Fruit fly (Drosophila melanogaster) whole organism, embryonic: ENCODE results near the gene CG44006.

Experiments used
- BEAF-32 ChIP-seq: fragments of 200-800 bp; sonication (Bioruptor generic); optimal IDR thresholded peaks from 3 replicates; lab custom pipeline; 2017; ENCODE audit warnings: missing biosample characterization, missing genetic modification characterization, mild to moderate bottlenecking, moderate library complexity, missing genetic modification reagents
- Bteb2 ChIP-seq: fragments of 200-800 bp; sonication (Bioruptor generic); optimal IDR thresholded peaks from 2 replicates; lab custom pipeline; 2016; ENCODE audit warnings: missing biosample characterization, missing genetic modification characterization
- CG10431 ChIP-seq: fragments of 200-800 bp; sonication (Bioruptor generic); optimal IDR thresholded peaks from 3 replicates; lab custom pipeline; 2018; ENCODE audit warnings: missing biosample characterization, mild to moderate bottlenecking, missing genetic modification characterization
- CG10462 ChIP-seq: fragments of 200-800 bp; sonication (Bioruptor generic); optimal IDR thresholded peaks from 2 replicates; lab custom pipeline; 2016; ENCODE audit warnings: missing biosample characterization, missing genetic modification characterization
- CG10654 ChIP-seq: fragments of 200-800 bp; sonication (Bioruptor generic); optimal IDR thresholded peaks from 2 replicates; lab custom pipeline; 2016; ENCODE audit warnings: missing biosample characterization, missing genetic modification characterization
- CG11398 ChIP-seq: fragments of 200-800 bp; sonication (Bioruptor generic); optimal IDR thresholded peaks from 2 replicates; lab custom pipeline; 2016; ENCODE audit warnings: missing biosample characterization, missing genetic modification characterization
- CG14050 ChIP-seq: fragments of 200-800 bp; sonication (Bioruptor generic); IDR thresholded peaks from 3 replicates; pipeline ENCODE4 v1.3.6; 2022; ENCODE audit warnings: missing biosample characterization, missing genetic modification characterization
- CG14710 ChIP-seq: fragments of 200-800 bp; sonication (Bioruptor generic); optimal IDR thresholded peaks from 3 replicates; lab custom pipeline; 2019; ENCODE audit warnings: missing biosample characterization, mild to moderate bottlenecking, missing genetic modification characterization, moderate library complexity
- CG15601 ChIP-seq: fragments of 200-800 bp; sonication (Bioruptor generic); optimal IDR thresholded peaks from 3 replicates; lab custom pipeline; 2019; ENCODE audit warnings: missing biosample characterization, mild to moderate bottlenecking, missing genetic modification characterization, moderate library complexity
- CG17186 ChIP-seq: fragments of 200-800 bp; sonication (Bioruptor generic); optimal IDR thresholded peaks from 3 replicates; lab custom pipeline; 2017; ENCODE audit warnings: missing biosample characterization, missing genetic modification reagents, missing genetic modification characterization
- CG18619 ChIP-seq: fragments of 200-800 bp; sonication (Bioruptor generic); optimal IDR thresholded peaks from 3 replicates; lab custom pipeline; 2017; ENCODE audit warnings: missing biosample characterization, mild to moderate bottlenecking, missing genetic modification characterization
- CG2678 ChIP-seq: fragments of 200-800 bp; sonication (Bioruptor generic); optimal IDR thresholded peaks from 3 replicates; lab custom pipeline; 2019; ENCODE audit warnings: missing biosample characterization, mild to moderate bottlenecking, missing genetic modification characterization, moderate library complexity
- CG3065 ChIP-seq: fragments of 200-800 bp; sonication (Bioruptor generic); optimal IDR thresholded peaks from 2 replicates; lab custom pipeline; 2016; ENCODE audit warnings: missing biosample characterization, missing genetic modification characterization
- CG4424 ChIP-seq: fragments of 200-800 bp; sonication (Bioruptor generic); optimal IDR thresholded peaks from 3 replicates; lab custom pipeline; 2016; ENCODE audit warnings: missing biosample characterization, missing genetic modification characterization
- CG4617 ChIP-seq: fragments of 200-800 bp; sonication (Bioruptor generic); optimal IDR thresholded peaks from 3 replicates; lab custom pipeline; 2016; ENCODE audit warnings: missing biosample characterization, missing genetic modification characterization, borderline replicate concordance
- Dip3 ChIP-seq: fragments of 200-800 bp; sonication (Bioruptor generic); optimal IDR thresholded peaks from 3 replicates; lab custom pipeline; 2016; ENCODE audit warnings: missing biosample characterization, missing genetic modification characterization
- Dp ChIP-seq: fragments of 200-800 bp; sonication (Bioruptor generic); optimal IDR thresholded peaks from 2 replicates; lab custom pipeline; 2018; ENCODE audit warnings: missing biosample characterization, mild to moderate bottlenecking, missing genetic modification characterization, moderate library complexity
- E2f2 ChIP-seq: fragments of 200-800 bp; sonication (Bioruptor generic); IDR thresholded peaks from 2 replicates; pipeline ENCODE4 v1.3.6; 2022; ENCODE audit warnings: missing biosample characterization, missing genetic modification characterization
- Ets97D ChIP-seq: fragments of 200-800 bp; sonication (Bioruptor generic); optimal IDR thresholded peaks from 3 replicates; lab custom pipeline; 2016; ENCODE audit warnings: missing biosample characterization, missing genetic modification characterization
- HmgD ChIP-seq: fragments of 200-800 bp; sonication (Bioruptor generic); optimal IDR thresholded peaks from 3 replicates; lab custom pipeline; 2016; ENCODE audit warnings: missing biosample characterization, missing genetic modification characterization
- Hmr ChIP-seq: fragments of 200-800 bp; sonication (Bioruptor generic); optimal IDR thresholded peaks from 3 replicates; lab custom pipeline; 2017; ENCODE audit warnings: mild to moderate bottlenecking, missing biosample characterization, missing genetic modification reagents, missing genetic modification characterization
- Hr3 ChIP-seq: fragments of 200-800 bp; sonication (Bioruptor generic); optimal IDR thresholded peaks from 3 replicates; lab custom pipeline; 2016; ENCODE audit warnings: missing biosample characterization, missing genetic modification characterization
- Hr51 ChIP-seq, 2 experiments: fragments of 200-800 bp; sonication (Bioruptor generic); optimal IDR thresholded peaks; 2 replicates in 1 of 2; 3 replicates in 1 of 2; lab custom pipeline; 2016 to 2018; ENCODE audit warnings: missing biosample characterization in 2 of 2, missing genetic modification characterization in 2 of 2, mild to moderate bottlenecking in 1 of 2, moderate library complexity in 1 of 2
- MESR4 ChIP-seq: fragments of 200-800 bp; sonication (Bioruptor generic); optimal IDR thresholded peaks from 2 replicates; lab custom pipeline; 2018; ENCODE audit warnings: missing biosample characterization, mild to moderate bottlenecking, missing genetic modification characterization, moderate library complexity
- Nf-YC ChIP-seq: fragments of 200-800 bp; optimal IDR thresholded peaks from 3 replicates; lab custom pipeline; 2019; ENCODE audit warnings: missing biosample characterization, mild to moderate bottlenecking, missing genetic modification characterization, moderate library complexity
- abd-A ChIP-seq: fragments of 200-800 bp; sonication (Bioruptor generic); optimal IDR thresholded peaks from 3 replicates; lab custom pipeline; 2019; ENCODE audit warnings: missing biosample characterization, mild to moderate bottlenecking, missing genetic modification characterization, moderate library complexity
- az2 ChIP-seq: fragments of 200-800 bp; sonication (Bioruptor generic); optimal IDR thresholded peaks from 3 replicates; lab custom pipeline; 2016; ENCODE audit warnings: missing biosample characterization, missing genetic modification characterization
- bcd ChIP-seq: fragments of 200-800 bp; sonication (Bioruptor generic); optimal IDR thresholded peaks from 2 replicates; lab custom pipeline; 2017; ENCODE audit warnings: missing biosample characterization, mild to moderate bottlenecking, missing genetic modification characterization
- caup ChIP-seq: fragments of 200-800 bp; sonication (Bioruptor generic); optimal IDR thresholded peaks from 3 replicates; lab custom pipeline; 2017; ENCODE audit warnings: missing biosample characterization, mild to moderate bottlenecking, missing genetic modification characterization, moderate library complexity; ENCODE audit not compliant: severe bottlenecking
- emc ChIP-seq: fragments of 200-800 bp; sonication (Bioruptor generic); optimal IDR thresholded peaks from 2 replicates; lab custom pipeline; 2016; ENCODE audit warnings: missing biosample characterization, missing genetic modification characterization
- esg ChIP-seq: fragments of 200-800 bp; sonication (Bioruptor generic); conservative IDR thresholded peaks from 2 replicates; pipeline ENCODE4 v1.3.6; 2022; ENCODE audit warnings: missing biosample characterization, missing genetic modification characterization
- h ChIP-seq: fragments of >200 bp; optimal IDR thresholded peaks from 2 replicates; lab custom pipeline; 2017
- klu ChIP-seq: fragments of 200-800 bp; sonication (Bioruptor generic); IDR thresholded peaks from 2 replicates; pipeline ENCODE4 v1.3.6; 2022; ENCODE audit warnings: missing biosample characterization, missing genetic modification characterization
- kni ChIP-seq: fragments of 200-800 bp; sonication (Bioruptor generic); optimal IDR thresholded peaks from 3 replicates; lab custom pipeline; 2017; ENCODE audit warnings: mild to moderate bottlenecking, missing biosample characterization, missing genetic modification reagents, missing genetic modification characterization
- lola ChIP-seq, 3 experiments: fragments of >200 bp in 2 of 3; fragments of 200-800 bp in 1 of 3; sonication (Bioruptor generic) in 1 of 3; optimal IDR thresholded peaks; 2 replicates each; lab custom pipeline; 2017 to 2019; ENCODE audit warnings: missing biosample characterization in 3 of 3, missing genetic modification characterization in 3 of 3, mild to moderate bottlenecking in 1 of 3, moderate library complexity in 1 of 3
- pan ChIP-seq, 4 experiments: fragments of >200 bp in 3 of 4; fragments of 200-800 bp in 1 of 4; sonication (Bioruptor generic) in 1 of 4; optimal IDR thresholded peaks in 3 of 4; IDR thresholded peaks in 1 of 4; 2 replicates each; pipeline versions ENCODE4 v1.3.6 to Lab custom; 2017 to 2022; ENCODE audit warnings: missing biosample characterization in 2 of 4, missing genetic modification characterization in 2 of 4, mixed read lengths in 1 of 4
- pfk ChIP-seq: fragments of 200-800 bp; sonication (Bioruptor generic); optimal IDR thresholded peaks from 2 replicates; lab custom pipeline; 2018; ENCODE audit warnings: missing biosample characterization, mild to moderate bottlenecking, missing genetic modification characterization, moderate library complexity
- phol ChIP-seq: fragments of 200-800 bp; sonication (Bioruptor generic); optimal IDR thresholded peaks from 3 replicates; lab custom pipeline; 2018; ENCODE audit warnings: missing biosample characterization, mild to moderate bottlenecking, missing genetic modification characterization, moderate library complexity
- psq ChIP-seq: fragments of 200-800 bp; sonication (Bioruptor generic); optimal IDR thresholded peaks from 2 replicates; lab custom pipeline; 2017; ENCODE audit warnings: missing biosample characterization, missing genetic modification characterization
- run ChIP-seq: fragments of 200-800 bp; sonication (Bioruptor generic); optimal IDR thresholded peaks from 3 replicates; lab custom pipeline; 2018; ENCODE audit warnings: missing biosample characterization, mild to moderate bottlenecking, missing genetic modification characterization
- seq ChIP-seq: fragments of 200-800 bp; sonication (Bioruptor generic); IDR thresholded peaks from 2 replicates; pipeline ENCODE4 v1.3.6; 2022; ENCODE audit warnings: missing biosample characterization, missing genetic modification characterization
- sim ChIP-seq: fragments of 200-800 bp; sonication (Bioruptor generic); IDR thresholded peaks from 2 replicates; pipeline ENCODE4 v1.3.6; 2022; ENCODE audit warnings: missing biosample characterization, missing genetic modification characterization
- ssp ChIP-seq: fragments of 200-800 bp; sonication (Bioruptor generic); IDR thresholded peaks from 2 replicates; pipeline ENCODE4 v1.3.6; 2022; ENCODE audit warnings: missing biosample characterization, missing genetic modification characterization
- tio ChIP-seq: fragments of 200-800 bp; sonication (Bioruptor generic); optimal IDR thresholded peaks from 2 replicates; lab custom pipeline; 2017; ENCODE audit warnings: missing biosample characterization, missing genetic modification characterization, inconsistent platforms
- vvl ChIP-seq: fragments of 200-800 bp; sonication (Bioruptor generic); IDR thresholded peaks from 2 replicates; pipeline ENCODE4 v1.3.6; 2022; ENCODE audit warnings: missing biosample characterization, missing genetic modification characterization
- zen2 ChIP-seq: fragments of 200-800 bp; sonication (Bioruptor generic); IDR thresholded peaks from 3 replicates; pipeline ENCODE4 v1.3.6; 2022; ENCODE audit warnings: missing biosample characterization, missing genetic modification characterization; ENCODE audit not compliant: partially characterized antibody

CG44006 gene

DNA sequence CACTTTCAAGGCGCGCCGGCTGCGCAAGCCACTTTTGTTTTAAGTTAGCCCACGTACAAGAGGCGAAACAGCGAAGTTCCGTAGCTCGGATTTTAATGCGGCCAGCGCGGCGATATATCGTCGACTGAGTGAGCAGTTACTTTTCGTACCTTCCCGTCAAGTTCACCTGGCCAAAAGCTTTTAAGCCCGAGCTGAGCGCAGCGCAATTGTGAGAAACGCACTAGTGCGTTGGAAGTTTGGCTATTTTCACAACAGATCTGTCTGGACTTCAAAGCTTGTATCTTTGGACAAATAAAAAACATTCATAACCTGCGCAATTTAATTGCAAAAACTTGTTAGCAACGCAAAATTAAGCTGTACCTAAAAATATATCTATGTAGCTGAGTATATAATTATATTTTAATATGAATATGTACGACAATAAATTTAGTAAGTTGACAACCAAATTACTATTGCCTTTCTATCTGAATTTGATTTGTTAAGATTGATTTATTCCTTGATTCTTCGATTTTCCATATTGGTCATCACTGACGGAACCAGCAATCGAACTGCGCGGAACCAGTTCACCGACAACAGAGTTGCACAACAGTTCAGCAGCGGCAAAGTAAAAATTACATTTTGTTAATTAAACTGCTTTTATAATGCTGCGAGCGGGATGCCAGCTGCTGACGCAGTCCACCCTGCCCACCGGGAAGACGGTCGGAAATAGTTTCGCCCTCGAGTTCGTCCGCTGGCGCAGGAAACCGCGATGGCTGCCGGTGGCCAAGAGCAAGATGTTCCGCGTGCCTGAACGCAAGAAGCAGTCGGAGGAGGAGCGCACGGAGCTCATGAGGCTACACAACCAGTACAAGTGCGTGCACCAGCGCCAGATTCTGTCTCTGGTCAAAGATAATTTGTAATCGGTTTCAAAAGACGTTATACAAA, 36.3 kb upstream of the CG44006 start, which contains the start of the genes CG13698 and mRpS26:
Gene CG13698, minus strand, starts transcription at position 129 of the 924 bp plus-strand sequence.
Gene mRpS26, plus strand, starts transcription at position 559 of the 924 bp plus-strand sequence.
- TF ChIP-seq esg = peak; percentile 42
- TF ChIP-seq caup (GFP tag; lab: Kevin White, UChicago) = peak; percentile 64
- TF ChIP-seq emc = no peak
- peak; percentile 62 for TF ChIP-seq CG18619 (GFP tag; lab: Kevin White, UChicago)
- no peak for TF ChIP-seq h (lab: Kevin White, UChicago)
- peak; percentile 24 for TF ChIP-seq Ets97D (GFP tag; lab: Kevin White, UChicago)
- peak; percentile 39 for TF ChIP-seq CG10431
- no peak for TF ChIP-seq pan (optimal IDR thresholded peaks at IDR 0.05; lab: Kevin White, UChicago)
- TF ChIP-seq pan (GFP tag; optimal IDR thresholded peaks at IDR 0.05 in 1 of 2, IDR thresholded peaks at IDR 0.05 in 1 of 2) = peak in 1 of 2 experiments; percentile 69
- TF ChIP-seq CG15601 = peak; percentile 74
- TF ChIP-seq CG10462 (GFP tag; lab: Kevin White, UChicago) = peak; percentile 9
- TF ChIP-seq E2f2 (GFP tag; lab: Robert Waterston, UW) = peak; percentile 56; the same call in 1 of the 2 replicates
- TF ChIP-seq vvl (GFP tag; lab: Robert Waterston, UW) = peak; percentile 18; the same call in 1 of the 2 replicates
- TF ChIP-seq BEAF-32 = peak; percentile 57
- TF ChIP-seq CG17186 (GFP tag; lab: Kevin White, UChicago) = peak; percentile 49
- TF ChIP-seq sim = no peak
- no peak for TF ChIP-seq CG11398
- TF ChIP-seq lola (GFP tag; optimal IDR thresholded peaks at IDR 0.05; lab: Kevin White, UChicago) = peak in 1 of 3 experiments; percentile 75
- peak; percentile 55 for TF ChIP-seq Dip3
- peak; percentile 51 for TF ChIP-seq ssp
- peak; percentile 24 for TF ChIP-seq Bteb2 (GFP tag; lab: Kevin White, UChicago)
- peak; percentile 30; the same call in 1 of the 3 replicates for TF ChIP-seq zen2 (GFP tag; lab: Robert Waterston, UW)
- peak; percentile 14 for TF ChIP-seq CG4617 (GFP tag; lab: Kevin White, UChicago)
- peak; percentile 77 for TF ChIP-seq bcd (GFP tag; lab: Kevin White, UChicago)
- peak; percentile 55 for TF ChIP-seq CG10654 (GFP tag; lab: Kevin White, UChicago)
- peak; percentile 7 for TF ChIP-seq Dp (GFP tag; lab: Kevin White, UChicago)
- peak; percentile 82 for TF ChIP-seq CG2678 (tag; lab: Kevin White, UChicago)
- peak; percentile 77 for TF ChIP-seq phol (tag; lab: Kevin White, UChicago)
- peak; percentile 72 for TF ChIP-seq CG14710 (tag; lab: Kevin White, UChicago)
- no peak for TF ChIP-seq pfk (GFP tag; lab: Kevin White, UChicago)
- peak; percentile 47 for TF ChIP-seq abd-A (tag; lab: Kevin White, UChicago)
- peak; percentile 78 for TF ChIP-seq Nf-YC (tag; lab: Kevin White, UChicago)
- TF ChIP-seq klu (GFP tag; lab: Robert Waterston, UW) = peak; percentile 29; the same call in 1 of the 2 replicates
- peak; percentile 29 for TF ChIP-seq kni (GFP tag; lab: Kevin White, UChicago)
- TF ChIP-seq az2 (GFP tag; lab: Kevin White, UChicago) = peak; percentile 69
- no peak for TF ChIP-seq run (tag; lab: Kevin White, UChicago)
- TF ChIP-seq CG3065 (GFP tag; lab: Kevin White, UChicago) = no peak
- TF ChIP-seq CG14050 (GFP tag; lab: Robert Waterston, UW) = peak; percentile 50; the same call in 2 of the 3 replicates
- TF ChIP-seq HmgD (GFP tag; lab: Kevin White, UChicago) = peak; percentile 25
- TF ChIP-seq MESR4 (GFP tag; lab: Kevin White, UChicago) = peak; percentile 91
- peak; percentile 72 for TF ChIP-seq CG4424 (GFP tag; lab: Kevin White, UChicago)
- peak; percentile 54; the same call in 1 of the 2 replicates for TF ChIP-seq seq (GFP tag; lab: Robert Waterston, UW)
- TF ChIP-seq tio = peak; percentile 59
- TF ChIP-seq Hr51 (GFP tag; optimal IDR thresholded peaks at IDR 0.05; lab: Kevin White, UChicago) = peak; percentile 29 to 73
- peak; percentile 80 for TF ChIP-seq Hmr (GFP tag; lab: Kevin White, UChicago)
- peak; percentile 50 for TF ChIP-seq psq (GFP tag; lab: Kevin White, UChicago)
- TF ChIP-seq Hr3 (GFP tag; lab: Kevin White, UChicago) = peak; percentile 73
